Worm (Caenorhabditis elegans): Measurements from ENCODE around the gene oac-30.

ce11 chrII:1252259-1252658 lies 14.4 kb downstream of the oac-30 start, which contains the start of gene lin-42:
- TF ChIP-seq lin-39 (tag; optimal IDR thresholded peaks at IDR 0.05) (no peak), nhr-12 (tag; optimal IDR thresholded peaks at IDR 0.05) (no peak), ztf-11 (tag; optimal IDR thresholded peaks at IDR 0.05) (no peak), nhr-21 (tag; optimal IDR thresholded peaks at IDR 0.05) (no peak), egl-27 (tag; optimal IDR thresholded peaks at IDR 0.05) (no peak)
